Worm (Caenorhabditis elegans): ENCODE results near the gene fipr-11.

Gene fipr-11

DNA sequence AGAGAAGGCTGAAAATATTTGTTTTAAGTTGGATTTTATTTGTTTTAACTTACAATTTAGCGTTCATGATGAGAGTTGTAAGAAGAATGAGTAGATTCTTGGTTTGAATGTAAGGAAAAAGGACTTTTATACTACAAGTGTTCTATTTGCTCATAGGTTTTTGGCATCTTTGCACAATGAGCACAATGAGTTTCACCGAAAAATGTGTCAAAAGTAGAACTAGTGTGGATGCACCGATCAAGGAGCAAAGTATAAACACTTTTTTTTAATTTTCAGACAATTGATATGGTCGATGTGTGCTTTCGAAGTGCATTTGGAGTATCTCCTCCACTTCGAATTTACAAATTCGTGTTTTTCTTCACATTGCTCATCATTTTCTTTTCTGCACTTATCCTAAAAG lies at the start of gene fipr-11:
Gene fipr-11 (minus strand): TSS at position 101 of the 400 bp plus-strand sequence.
- no peak for TF ChIP-seq hmg-4 (GFP tag; optimal IDR thresholded peaks at IDR 0.05)
- no peak for TF ChIP-seq aly-1 (tag; optimal IDR thresholded peaks at IDR 0.05)
- TF ChIP-seq pes-1 (GFP tag; IDR thresholded peaks at IDR 0.05): no peak
- TF ChIP-seq tbx-37 (GFP tag; conservative IDR thresholded peaks at IDR 0.05): no peak
- TF ChIP-seq F13C5.2 (tag; optimal IDR thresholded peaks at IDR 0.05): no peak
- TF ChIP-seq sea-1 (GFP tag; conservative IDR thresholded peaks at IDR 0.05): no peak
- no peak for TF ChIP-seq ceh-36 (tag; optimal IDR thresholded peaks at IDR 0.05)
- no peak for TF ChIP-seq hnd-1 (tag; optimal IDR thresholded peaks at IDR 0.05)
- TF ChIP-seq ets-7 (tag; optimal IDR thresholded peaks at IDR 0.05): no peak
- TF ChIP-seq ceh-13 (GFP tag; optimal IDR thresholded peaks at IDR 0.05): no peak
- no peak for TF ChIP-seq tra-4 (tag; optimal IDR thresholded peaks at IDR 0.05)

DNA sequence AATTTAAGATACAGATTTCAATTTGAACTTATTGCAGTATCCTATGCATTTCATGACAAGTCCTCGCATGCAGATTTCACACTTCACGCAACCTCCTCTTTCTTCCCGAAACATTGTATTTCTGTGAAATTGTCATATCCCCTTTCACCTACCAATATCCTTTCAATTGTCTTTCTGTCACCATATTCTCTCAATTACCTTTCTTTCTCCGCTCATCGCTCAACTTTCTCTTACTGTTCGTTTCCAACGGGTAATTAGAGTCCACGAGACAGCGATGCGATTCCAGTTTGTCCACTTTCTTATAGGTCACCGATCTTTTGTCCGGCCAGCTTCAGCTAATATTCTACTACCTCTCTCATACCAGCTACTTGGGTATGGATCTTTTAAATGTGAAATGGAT lies 46.4 kb upstream of the fipr-11 start, which contains the start of gene mam-5:
Gene mam-5 (plus strand): TSS at position 304 of the 400 bp plus-strand sequence.
- no peak for TF ChIP-seq tbx-37 (GFP tag; conservative IDR thresholded peaks at IDR 0.05)
- no peak for TF ChIP-seq ceh-36 (tag; optimal IDR thresholded peaks at IDR 0.05)
- no peak for TF ChIP-seq tbx-11 (GFP tag; IDR thresholded peaks at IDR 0.05)
- no peak for TF ChIP-seq aly-1 (tag; optimal IDR thresholded peaks at IDR 0.05)
- TF ChIP-seq scrt-1 (GFP tag; IDR thresholded peaks at IDR 0.05): no peak
- TF ChIP-seq ceh-13 (GFP tag; optimal IDR thresholded peaks at IDR 0.05): no peak
- no peak for TF ChIP-seq sea-1 (GFP tag; conservative IDR thresholded peaks at IDR 0.05)
- TF ChIP-seq F13C5.2 (tag; optimal IDR thresholded peaks at IDR 0.05): no peak
- no peak for TF ChIP-seq pes-1 (GFP tag; IDR thresholded peaks at IDR 0.05)
- TF ChIP-seq ets-7 (tag; optimal IDR thresholded peaks at IDR 0.05): no peak
- TF ChIP-seq B0310.2 (tag; optimal IDR thresholded peaks at IDR 0.05): no peak
- TF ChIP-seq hmbx-1 (tag; optimal IDR thresholded peaks at IDR 0.05): no peak

DNA sequence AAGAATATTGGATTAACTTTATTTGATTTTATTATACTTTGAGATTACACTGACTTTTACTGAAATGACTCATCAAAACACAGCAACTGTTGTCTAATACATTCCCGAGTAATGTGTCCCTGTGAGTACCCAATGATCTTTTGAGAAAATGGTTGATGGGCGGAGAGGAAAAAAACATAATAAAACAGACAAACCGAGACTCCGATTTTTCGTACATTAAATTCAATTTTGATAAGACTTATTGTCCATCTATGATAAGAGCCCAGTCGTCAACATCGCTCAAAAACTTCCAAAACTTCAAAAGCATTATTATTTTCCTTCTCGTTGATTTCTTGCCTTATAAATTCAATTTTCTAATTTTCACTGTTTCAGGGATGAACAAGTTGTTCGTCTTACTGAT lies 44.8 kb upstream of the fipr-11 start, which contains the start of gene ttr-46:
Gene ttr-46 (plus strand): TSS at position 373 of the 400 bp plus-strand sequence.
- TF ChIP-seq pes-1 (GFP tag; IDR thresholded peaks at IDR 0.05) (no peak), B0310.2 (tag; optimal IDR thresholded peaks at IDR 0.05) (no peak), ets-7 (tag; optimal IDR thresholded peaks at IDR 0.05) (no peak), sea-1 (GFP tag; conservative IDR thresholded peaks at IDR 0.05) (no peak), tra-4 (tag; optimal IDR thresholded peaks at IDR 0.05) (no peak), hmg-4 (GFP tag; optimal IDR thresholded peaks at IDR 0.05) (no peak), ceh-36 (tag; optimal IDR thresholded peaks at IDR 0.05) (no peak), ama-1 (optimal IDR thresholded peaks at IDR 0.05) (no peak), tbx-37 (GFP tag; conservative IDR thresholded peaks at IDR 0.05) (no peak), ceh-13 (GFP tag; optimal IDR thresholded peaks at IDR 0.05) (no peak), hnd-1 (tag; optimal IDR thresholded peaks at IDR 0.05) (no peak)

DNA sequence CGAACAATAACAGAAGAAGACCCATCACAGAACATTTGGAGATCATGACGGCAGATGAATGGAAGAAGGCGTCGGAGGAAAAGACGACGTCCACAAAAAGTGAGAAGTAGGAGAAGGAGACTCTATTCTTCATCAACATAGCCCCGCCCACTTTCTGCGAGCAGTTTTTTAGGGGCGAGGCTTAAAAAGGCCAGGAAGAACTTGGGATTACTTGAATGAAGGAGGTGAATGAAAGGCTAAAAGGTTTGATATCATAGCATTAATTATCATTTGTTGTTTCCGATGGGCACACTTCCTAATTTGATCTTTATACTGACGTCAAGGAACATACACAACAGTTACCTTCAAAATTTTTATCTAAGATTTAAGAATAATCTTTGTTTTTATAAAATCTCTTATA lies 42.8 kb upstream of the fipr-11 start, which contains the start of gene nlp-58:
Gene nlp-58 (minus strand): TSS at position 101 of the 400 bp plus-strand sequence.
- no peak for TF ChIP-seq aly-1 (tag; optimal IDR thresholded peaks at IDR 0.05)
- TF ChIP-seq ets-7 (tag; optimal IDR thresholded peaks at IDR 0.05): no peak
- no peak for TF ChIP-seq hnd-1 (tag; optimal IDR thresholded peaks at IDR 0.05)
- TF ChIP-seq tra-4 (tag; optimal IDR thresholded peaks at IDR 0.05): no peak
- TF ChIP-seq sea-1 (GFP tag; conservative IDR thresholded peaks at IDR 0.05): no peak
- TF ChIP-seq B0310.2 (tag; optimal IDR thresholded peaks at IDR 0.05): no peak
- no peak for TF ChIP-seq ceh-13 (GFP tag; optimal IDR thresholded peaks at IDR 0.05)
- no peak for TF ChIP-seq ceh-36 (tag; optimal IDR thresholded peaks at IDR 0.05)
- no peak for TF ChIP-seq hmbx-1 (tag; optimal IDR thresholded peaks at IDR 0.05)
- TF ChIP-seq flt-1 (GFP tag; IDR thresholded peaks at IDR 0.05): no peak
- no peak for TF ChIP-seq scrt-1 (GFP tag; IDR thresholded peaks at IDR 0.05)
- TF ChIP-seq tbx-11 (GFP tag; IDR thresholded peaks at IDR 0.05): no peak
- no peak for TF ChIP-seq hmg-4 (GFP tag; optimal IDR thresholded peaks at IDR 0.05)
- no peak for TF ChIP-seq ama-1 (optimal IDR thresholded peaks at IDR 0.05)
- no peak for TF ChIP-seq tbx-37 (GFP tag; conservative IDR thresholded peaks at IDR 0.05)
- TF ChIP-seq pes-1 (GFP tag; IDR thresholded peaks at IDR 0.05): no peak
- TF ChIP-seq F13C5.2 (tag; optimal IDR thresholded peaks at IDR 0.05): no peak

DNA sequence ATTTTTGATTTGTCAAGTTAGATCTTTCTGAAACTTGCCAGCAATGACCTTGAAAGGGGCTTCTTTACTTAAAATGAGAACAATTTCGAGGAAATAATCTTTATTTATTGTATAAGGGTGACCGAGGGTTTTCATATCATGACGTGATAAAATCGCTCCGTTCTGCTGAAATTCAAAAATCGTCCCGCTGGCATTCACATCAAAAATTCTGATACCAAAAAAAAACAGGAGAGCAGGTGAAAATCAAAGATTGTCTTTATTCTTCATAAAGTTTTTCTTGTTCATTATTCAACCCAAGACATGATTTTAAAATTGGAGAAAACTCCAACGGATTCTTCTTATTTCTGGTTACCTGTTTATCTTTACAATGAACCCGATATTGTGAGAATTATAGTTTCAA lies 38.1 kb upstream of the fipr-11 start, which contains the start of gene sre-28:
Gene sre-28 (plus strand): TSS at position 301 of the 400 bp plus-strand sequence.
- TF ChIP-seq sea-1 (GFP tag; conservative IDR thresholded peaks at IDR 0.05) (no peak), ama-1 (optimal IDR thresholded peaks at IDR 0.05) (no peak), ets-7 (tag; optimal IDR thresholded peaks at IDR 0.05) (no peak), B0310.2 (tag; optimal IDR thresholded peaks at IDR 0.05) (no peak), tra-4 (tag; optimal IDR thresholded peaks at IDR 0.05) (no peak), hmbx-1 (tag; optimal IDR thresholded peaks at IDR 0.05) (no peak), ceh-13 (GFP tag; optimal IDR thresholded peaks at IDR 0.05) (no peak), tbx-11 (GFP tag; IDR thresholded peaks at IDR 0.05) (no peak), hmg-4 (GFP tag; optimal IDR thresholded peaks at IDR 0.05) (no peak)

DNA sequence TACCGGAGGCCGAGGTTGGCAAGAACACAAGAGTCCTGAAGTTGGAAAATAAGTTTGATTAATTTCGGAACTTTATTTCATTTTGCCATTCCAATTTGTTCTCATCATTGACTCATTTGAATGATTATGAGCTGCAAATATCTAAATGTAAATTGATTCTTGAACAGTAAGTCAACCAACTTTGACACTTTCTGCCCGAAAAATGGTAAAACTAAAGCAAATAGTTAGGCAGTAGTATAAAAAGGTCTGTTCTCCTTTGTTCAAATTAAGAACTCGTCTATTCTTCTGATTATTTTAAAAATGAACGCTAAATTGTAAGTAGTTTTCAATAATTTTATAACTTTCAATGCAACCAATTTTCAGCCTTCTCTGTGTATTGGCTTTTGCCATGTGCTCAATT lies 37.0 kb upstream of the fipr-11 start, which contains the start of gene fipr-12:
Gene fipr-12 (plus strand): TSS at position 301 of the 400 bp plus-strand sequence.
- TF ChIP-seq hnd-1 (tag; optimal IDR thresholded peaks at IDR 0.05) (no peak), tbx-37 (GFP tag; conservative IDR thresholded peaks at IDR 0.05) (no peak), aly-1 (tag; optimal IDR thresholded peaks at IDR 0.05) (no peak), flt-1 (GFP tag; IDR thresholded peaks at IDR 0.05) (no peak), tra-4 (tag; optimal IDR thresholded peaks at IDR 0.05) (no peak), hmbx-1 (tag; optimal IDR thresholded peaks at IDR 0.05) (no peak)

DNA sequence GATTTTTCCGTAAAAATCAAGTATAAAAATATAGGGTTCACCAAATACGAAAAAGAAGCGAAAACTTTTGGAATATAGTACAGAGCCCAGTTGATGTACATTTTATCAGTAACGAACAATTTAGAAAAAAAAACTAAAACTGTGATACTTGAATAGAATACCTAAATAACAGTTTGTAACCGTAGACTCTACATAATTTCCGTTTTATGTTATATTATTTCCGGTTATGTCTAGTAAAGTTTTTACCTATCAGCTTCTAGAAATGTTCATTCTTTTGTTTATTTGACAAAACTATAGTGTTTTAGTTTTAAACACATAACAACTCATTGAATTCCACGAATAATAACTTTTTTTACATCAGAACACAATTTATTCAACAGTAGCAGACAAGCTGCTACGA lies 31.4 kb upstream of the fipr-11 start, which contains the start of gene srj-33:
Gene srj-33 (minus strand): TSS at position 101 of the 400 bp plus-strand sequence.
- no peak for TF ChIP-seq ceh-13 (GFP tag; optimal IDR thresholded peaks at IDR 0.05)
- no peak for TF ChIP-seq tbx-11 (GFP tag; IDR thresholded peaks at IDR 0.05)
- no peak for TF ChIP-seq sea-1 (GFP tag; conservative IDR thresholded peaks at IDR 0.05)
- no peak for TF ChIP-seq aly-1 (tag; optimal IDR thresholded peaks at IDR 0.05)
- no peak for TF ChIP-seq ceh-36 (tag; optimal IDR thresholded peaks at IDR 0.05)
- no peak for TF ChIP-seq scrt-1 (GFP tag; IDR thresholded peaks at IDR 0.05)
- TF ChIP-seq hnd-1 (tag; optimal IDR thresholded peaks at IDR 0.05): no peak
- TF ChIP-seq tra-4 (tag; optimal IDR thresholded peaks at IDR 0.05): no peak
- TF ChIP-seq hmbx-1 (tag; optimal IDR thresholded peaks at IDR 0.05): no peak
- TF ChIP-seq pes-1 (GFP tag; IDR thresholded peaks at IDR 0.05): no peak
- no peak for TF ChIP-seq tbx-37 (GFP tag; conservative IDR thresholded peaks at IDR 0.05)
- no peak for TF ChIP-seq ets-7 (tag; optimal IDR thresholded peaks at IDR 0.05)

Data from whole organism, early embryonic.